Fruit fly (Drosophila melanogaster) whole organism, embryonic: ENCODE results near the gene CG5196.

Source experiments
- Abd-B ChIP-seq: fragments of 200-800 bp; sonication (Bioruptor generic); optimal IDR thresholded peaks from 2 replicates; lab custom pipeline; 2018; ENCODE audit warnings: missing biosample characterization, mild to moderate bottlenecking, missing genetic modification characterization, moderate library complexity
- CG10209 ChIP-seq: fragments of 200-800 bp; sonication (Bioruptor generic); optimal IDR thresholded peaks from 3 replicates; lab custom pipeline; 2017; ENCODE audit warnings: missing biosample characterization, mild to moderate bottlenecking, missing genetic modification characterization, missing genetic modification reagents
- CG10543 ChIP-seq: fragments of 200-800 bp; sonication (Bioruptor generic); optimal IDR thresholded peaks from 3 replicates; lab custom pipeline; 2017; ENCODE audit warnings: missing biosample characterization, mild to moderate bottlenecking, missing genetic modification characterization, moderate library complexity
- CG12769 ChIP-seq: fragments of 200-800 bp; sonication (Bioruptor generic); optimal IDR thresholded peaks from 2 replicates; lab custom pipeline; 2019; ENCODE audit warnings: missing biosample characterization, mild to moderate bottlenecking, missing genetic modification characterization, moderate library complexity
- CG13123 ChIP-seq: fragments of 200-800 bp; sonication (Bioruptor generic); optimal IDR thresholded peaks from 2 replicates; lab custom pipeline; 2016; ENCODE audit warnings: missing biosample characterization, missing genetic modification characterization
- CG15514 ChIP-seq: fragments of 200-800 bp; sonication (Bioruptor generic); optimal IDR thresholded peaks from 3 replicates; lab custom pipeline; 2017; ENCODE audit warnings: missing biosample characterization, missing genetic modification characterization, mild to moderate bottlenecking, moderate library complexity, missing genetic modification reagents
- CG30403 ChIP-seq: fragments of 200-800 bp; sonication (Bioruptor generic); optimal IDR thresholded peaks from 3 replicates; lab custom pipeline; 2016; ENCODE audit warnings: missing biosample characterization, missing genetic modification characterization
- CG31365 ChIP-seq: fragments of 200-800 bp; sonication (Bioruptor generic); optimal IDR thresholded peaks from 2 replicates; lab custom pipeline; 2018; ENCODE audit warnings: missing biosample characterization, mild to moderate bottlenecking, missing genetic modification characterization
- CG34376 ChIP-seq: fragments of 200-800 bp; sonication (Bioruptor generic); optimal IDR thresholded peaks from 2 replicates; lab custom pipeline; 2018; ENCODE audit warnings: missing biosample characterization, mild to moderate bottlenecking, missing genetic modification characterization
- CG7271 ChIP-seq: fragments of 200-800 bp; sonication (Bioruptor generic); optimal IDR thresholded peaks from 2 replicates; lab custom pipeline; 2018; ENCODE audit warnings: missing biosample characterization, mild to moderate bottlenecking, missing genetic modification characterization, moderate library complexity
- CG7556 ChIP-seq: fragments of 200-800 bp; sonication (Bioruptor generic); optimal IDR thresholded peaks from 2 replicates; lab custom pipeline; 2017; ENCODE audit warnings: missing biosample characterization, mild to moderate bottlenecking, missing genetic modification characterization
- CG8290 ChIP-seq, 3 experiments: fragments of 200-800 bp; sonication (Bioruptor generic); optimal IDR thresholded peaks; 2 replicates each; lab custom pipeline; 2016 to 2019; ENCODE audit warnings: missing biosample characterization in 3 of 3, missing genetic modification characterization in 3 of 3, mild to moderate bottlenecking in 2 of 3, moderate library complexity in 1 of 3
- D19A ChIP-seq: fragments of 200-800 bp; optimal IDR thresholded peaks from 3 replicates; lab custom pipeline; 2019; ENCODE audit warnings: missing biosample characterization, mild to moderate bottlenecking, missing genetic modification characterization, moderate library complexity
- Dad ChIP-seq: fragments of 200-800 bp; sonication (Bioruptor generic); optimal IDR thresholded peaks from 3 replicates; lab custom pipeline; 2016; ENCODE audit warnings: missing biosample characterization, missing genetic modification characterization
- Doc3 ChIP-seq: fragments of 200-800 bp; sonication (Bioruptor generic); IDR thresholded peaks from 3 replicates; pipeline ENCODE4 v1.3.6; 2022; ENCODE audit warnings: missing biosample characterization, missing genetic modification characterization; ENCODE audit not compliant: partially characterized antibody
- Dp ChIP-seq: fragments of 200-800 bp; sonication (Bioruptor generic); optimal IDR thresholded peaks from 2 replicates; lab custom pipeline; 2018; ENCODE audit warnings: missing biosample characterization, mild to moderate bottlenecking, missing genetic modification characterization, moderate library complexity
- Drgx ChIP-seq: fragments of 200-800 bp; sonication (Bioruptor generic); IDR thresholded peaks from 2 replicates; pipeline ENCODE4 v1.3.6; 2022; ENCODE audit warnings: missing biosample characterization, missing genetic modification characterization
- HmgD ChIP-seq: fragments of 200-800 bp; sonication (Bioruptor generic); optimal IDR thresholded peaks from 3 replicates; lab custom pipeline; 2016; ENCODE audit warnings: missing biosample characterization, missing genetic modification characterization
- Hr51 ChIP-seq, 2 experiments: fragments of 200-800 bp; sonication (Bioruptor generic); optimal IDR thresholded peaks; 2 replicates in 1 of 2; 3 replicates in 1 of 2; lab custom pipeline; 2016 to 2018; ENCODE audit warnings: missing biosample characterization in 2 of 2, missing genetic modification characterization in 2 of 2, mild to moderate bottlenecking in 1 of 2, moderate library complexity in 1 of 2
- Hsf ChIP-seq: fragments of 200-800 bp; sonication (Bioruptor generic); optimal IDR thresholded peaks from 3 replicates; lab custom pipeline; 2016; ENCODE audit warnings: missing biosample characterization, missing genetic modification characterization
- MBD-R2 ChIP-seq: fragments of 200-800 bp; sonication (Bioruptor generic); IDR thresholded peaks from 2 replicates; pipeline ENCODE4 v1.3.6; 2022; ENCODE audit warnings: missing biosample characterization, missing genetic modification characterization
- Med ChIP-seq: fragments of 200-800 bp; sonication (Bioruptor generic); peaks from one replicate; lab custom pipeline; 2016; ENCODE audit warnings: missing biosample characterization, missing genetic modification characterization, mild to moderate bottlenecking, inconsistent platforms, moderate library complexity
- Nf-YA ChIP-seq: fragments of 200-800 bp; sonication (Bioruptor generic); IDR thresholded peaks from 2 replicates; pipeline ENCODE4 v1.3.6; 2022; ENCODE audit warnings: missing biosample characterization, missing genetic modification characterization
- Nf-YC ChIP-seq: fragments of 200-800 bp; optimal IDR thresholded peaks from 3 replicates; lab custom pipeline; 2019; ENCODE audit warnings: missing biosample characterization, mild to moderate bottlenecking, missing genetic modification characterization, moderate library complexity
- Pdp1 ChIP-seq, 2 experiments: fragments of 200-800 bp; sonication (Bioruptor generic); optimal IDR thresholded peaks; 3 replicates each; lab custom pipeline; 2016; ENCODE audit warnings: missing biosample characterization in 2 of 2, missing genetic modification characterization in 2 of 2, mild to moderate bottlenecking in 1 of 2, moderate library complexity in 1 of 2
- Ravus ChIP-seq: fragments of 200-800 bp; sonication (Bioruptor generic); IDR thresholded peaks from 2 replicates; pipeline ENCODE4 v1.3.6; 2022; ENCODE audit warnings: missing biosample characterization, missing genetic modification characterization
- Scr ChIP-seq: fragments of 200-800 bp; sonication (Bioruptor generic); IDR thresholded peaks from 2 replicates; pipeline ENCODE4 v1.3.6; 2022; ENCODE audit warnings: missing biosample characterization, missing genetic modification characterization; ENCODE audit not compliant: partially characterized antibody
- Vsx1 ChIP-seq: fragments of 200-800 bp; sonication (Bioruptor generic); optimal IDR thresholded peaks from 2 replicates; lab custom pipeline; 2017; ENCODE audit warnings: missing biosample characterization, mild to moderate bottlenecking, missing genetic modification characterization, missing genetic modification reagents
- amos ChIP-seq: fragments of 200-800 bp; sonication (Bioruptor generic); IDR thresholded peaks from 2 replicates; pipeline ENCODE4 v1.3.6; 2022; ENCODE audit warnings: missing biosample characterization, missing genetic modification characterization; ENCODE audit not compliant: partially characterized antibody
- ara ChIP-seq: fragments of 200-800 bp; sonication (Bioruptor generic); IDR thresholded peaks from 2 replicates; pipeline ENCODE4 v1.3.6; 2022; ENCODE audit warnings: missing biosample characterization, missing genetic modification characterization
- chif ChIP-seq, 2 experiments: fragments of 200-800 bp; sonication (Bioruptor generic); optimal IDR thresholded peaks; 3 replicates each; lab custom pipeline; 2016; ENCODE audit warnings: missing biosample characterization in 2 of 2, missing genetic modification characterization in 2 of 2
- croc ChIP-seq: fragments of 200-800 bp; sonication (Bioruptor generic); conservative IDR thresholded peaks from 3 replicates; pipeline ENCODE4 v1.3.6; 2022; ENCODE audit warnings: missing biosample characterization, missing genetic modification characterization
- disco-r ChIP-seq: fragments of 200-800 bp; sonication (Bioruptor generic); optimal IDR thresholded peaks from 2 replicates; lab custom pipeline; 2016; ENCODE audit warnings: missing biosample characterization, missing genetic modification characterization
- dm ChIP-seq: fragments of 200-800 bp; sonication (Bioruptor generic); optimal IDR thresholded peaks from 3 replicates; lab custom pipeline; 2016; ENCODE audit warnings: missing biosample characterization, missing genetic modification characterization
- gfzf ChIP-seq: fragments of 200-800 bp; sonication (Bioruptor generic); optimal IDR thresholded peaks from 2 replicates; lab custom pipeline; 2016; ENCODE audit warnings: missing biosample characterization, mild to moderate bottlenecking, missing genetic modification characterization, moderate library complexity
- gsb-n ChIP-seq: fragments of 200-800 bp; sonication (Bioruptor generic); optimal IDR thresholded peaks from 3 replicates; lab custom pipeline; 2018; ENCODE audit warnings: missing biosample characterization, mild to moderate bottlenecking, missing genetic modification characterization
- hbn ChIP-seq: fragments of 200-800 bp; sonication (Bioruptor generic); IDR thresholded peaks from 2 replicates; pipeline ENCODE4 v1.3.6; 2022; ENCODE audit warnings: missing biosample characterization, missing genetic modification characterization; ENCODE audit not compliant: partially characterized antibody
- inv ChIP-seq: fragments of 200-800 bp; sonication (Bioruptor generic); IDR thresholded peaks from 2 replicates; pipeline ENCODE4 v1.3.6; 2022; ENCODE audit warnings: missing biosample characterization, missing genetic modification characterization; ENCODE audit not compliant: partially characterized antibody
- knrl ChIP-seq: fragments of 200-800 bp; sonication (Bioruptor generic); IDR thresholded peaks from 3 replicates; pipeline ENCODE4 v1.3.6; 2022; ENCODE audit warnings: missing biosample characterization, missing genetic modification characterization; ENCODE audit not compliant: partially characterized antibody
- mam ChIP-seq: fragments of 200-800 bp; sonication (Bioruptor generic); optimal IDR thresholded peaks from 3 replicates; lab custom pipeline; 2016; ENCODE audit warnings: missing biosample characterization, missing genetic modification characterization
- stwl ChIP-seq: fragments of 200-800 bp; sonication (Bioruptor generic); optimal IDR thresholded peaks from 3 replicates; lab custom pipeline; 2018; ENCODE audit warnings: missing biosample characterization, mild to moderate bottlenecking, missing genetic modification characterization, moderate library complexity
- ttk ChIP-seq: fragments of 200-800 bp; sonication (Bioruptor generic); IDR thresholded peaks from 2 replicates; pipeline ENCODE4 v2.1.2; 2022; ENCODE audit warnings: missing biosample characterization, missing genetic modification characterization
- tup ChIP-seq: fragments of 200-800 bp; sonication (Bioruptor generic); optimal IDR thresholded peaks from 2 replicates; lab custom pipeline; 2016; ENCODE audit warnings: missing biosample characterization, mild to moderate bottlenecking, missing genetic modification characterization, moderate library complexity
- vvl ChIP-seq: fragments of 200-800 bp; sonication (Bioruptor generic); IDR thresholded peaks from 2 replicates; pipeline ENCODE4 v1.3.6; 2022; ENCODE audit warnings: missing biosample characterization, missing genetic modification characterization
- z ChIP-seq: fragments of 200-800 bp; sonication (Bioruptor generic); IDR thresholded peaks from 3 replicates; pipeline ENCODE4 v1.3.6; 2022; ENCODE audit warnings: missing biosample characterization, missing genetic modification characterization
- zen ChIP-seq: fragments of 200-800 bp; sonication (Bioruptor generic); optimal IDR thresholded peaks from 3 replicates; lab custom pipeline; 2018; ENCODE audit warnings: missing biosample characterization, mild to moderate bottlenecking, missing genetic modification characterization, moderate library complexity

CG5196 gene

DNA sequence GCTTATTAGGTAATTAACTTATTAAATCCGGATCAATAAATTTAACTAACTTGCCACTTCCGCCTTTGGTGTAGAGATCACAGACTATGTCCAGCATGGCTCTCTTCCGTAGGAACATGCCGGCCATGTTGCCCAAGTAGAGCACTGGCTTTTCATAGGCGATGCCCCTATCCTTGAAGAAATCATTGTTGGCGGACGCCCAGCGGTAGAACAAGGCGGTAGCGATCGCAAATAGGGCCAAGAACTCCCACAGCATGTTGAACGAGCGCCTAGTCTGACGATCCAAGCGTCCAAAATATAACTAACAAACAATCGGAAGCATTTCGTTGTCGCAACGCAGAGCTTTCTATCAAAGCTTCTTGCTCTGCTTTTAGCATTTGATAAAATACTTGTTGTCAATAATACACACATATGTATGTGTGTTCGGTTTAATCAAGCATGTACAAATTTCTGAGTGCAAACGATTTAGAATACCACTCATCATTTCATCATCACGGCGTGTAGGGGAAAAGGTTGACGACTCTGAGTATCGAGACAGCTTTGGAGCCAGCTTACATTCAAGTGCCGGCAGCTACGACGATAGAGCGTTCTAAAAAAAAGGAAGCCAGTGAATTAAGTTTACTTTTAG lies 9.4 kb upstream of the CG5196 start, which contains the start of gene Cyp9f3 (continued):
- TF ChIP-seq Abd-B (GFP tag; lab: Kevin White, UChicago) = no peak
- no peak for TF ChIP-seq Vsx1
- no peak for TF ChIP-seq dm
- no peak for TF ChIP-seq CG31365 (tag; lab: Kevin White, UChicago)
- no peak for TF ChIP-seq Scr (GFP tag; lab: Robert Waterston, UW)
- no peak for TF ChIP-seq Ravus (GFP tag; lab: Robert Waterston, UW)
- TF ChIP-seq z = peak; percentile 88
- peak; percentile 79 for TF ChIP-seq CG10543 (GFP tag; lab: Kevin White, UChicago)

DNA sequence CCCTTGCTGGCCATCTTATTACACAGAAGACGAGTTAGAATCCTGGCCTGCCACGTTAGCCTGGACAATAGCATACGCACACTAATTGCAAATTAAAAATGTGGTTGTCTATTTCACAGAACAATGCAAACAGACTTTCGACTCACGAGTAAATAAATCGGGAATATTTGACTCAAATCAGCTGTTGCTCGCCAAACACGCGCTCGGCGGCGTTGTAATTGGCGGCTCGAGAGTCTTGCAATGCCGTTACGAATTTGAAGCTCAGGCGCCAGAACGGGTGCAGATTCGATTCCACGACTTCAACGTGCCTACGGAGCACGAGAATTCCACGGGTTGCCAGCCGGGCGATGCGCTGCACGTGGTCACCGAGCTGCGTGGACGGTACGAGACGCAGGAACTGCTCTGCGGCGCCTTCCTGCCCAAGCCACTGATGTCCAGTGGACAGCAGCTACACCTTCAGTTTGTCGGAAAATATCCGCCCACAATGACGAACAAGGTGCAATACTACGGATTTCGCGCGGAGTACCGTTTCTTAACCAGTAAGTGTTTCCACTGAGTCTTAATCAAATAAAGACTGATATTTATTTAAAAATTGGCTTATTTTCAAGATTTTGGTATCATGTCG lies 6.3 kb upstream of the CG5196 start, which contains the start of gene DNAlig3:
DNAlig3 (minus strand) TSS at position 168 of the 625 bp plus-strand sequence.
- TF ChIP-seq CG8290 (GFP tag; optimal IDR thresholded peaks at IDR 0.05; lab: Kevin White, UChicago) (no peak), CG8290 (tag; optimal IDR thresholded peaks at IDR 0.05; lab: Kevin White, UChicago) (peak in 1 of 2 experiments; percentile 40), Doc3 (GFP tag; lab: Robert Waterston, UW) (peak; percentile 61; the same call in 1 of the 3 replicates), D19A (tag; lab: Kevin White, UChicago) (no peak), tup (GFP tag; lab: Kevin White, UChicago) (no peak), zen (tag; lab: Kevin White, UChicago) (peak; percentile 17), CG13123 (no peak), disco-r (GFP tag; lab: Kevin White, UChicago) (no peak), ttk (GFP tag; lab: Robert Waterston, UW) (no peak), hbn (GFP tag; lab: Robert Waterston, UW) (peak; percentile 48), croc (GFP tag; lab: Robert Waterston, UW) (no peak), CG34376 (peak; percentile 44), CG15514 (peak; percentile 79), Med (GFP tag; lab: Kevin White, UChicago) (peak; percentile 42), knrl (GFP tag; lab: Robert Waterston, UW) (0 out of 3 replicates have a peak, but pooled peaks have one; percentile 28), CG10209 (GFP tag; lab: Kevin White, UChicago) (no peak), ara (no peak), CG7271 (tag; lab: Kevin White, UChicago) (no peak), Nf-YA (GFP tag; lab: Robert Waterston, UW) (peak; percentile 23; the same call in 1 of the 2 replicates), Pdp1 (GFP tag; optimal IDR thresholded peaks at IDR 0.05; lab: Kevin White, UChicago) (peak in 1 of 2 experiments; percentile 10), Drgx (peak; percentile 49; the same call in 1 of the 2 replicates), CG12769 (tag; lab: Kevin White, UChicago) (peak; percentile 83), amos (peak; percentile 52; the same call in 1 of the 2 replicates), CG7556 (GFP tag; lab: Kevin White, UChicago) (no peak), gsb-n (tag; lab: Kevin White, UChicago) (no peak), MBD-R2 (peak; percentile 76), vvl (GFP tag; lab: Robert Waterston, UW) (no peak), CG30403 (no peak), inv (GFP tag; lab: Robert Waterston, UW) (peak; percentile 25; the same call in 1 of the 2 replicates), gfzf (GFP tag; lab: Kevin White, UChicago) (peak; percentile 27), stwl (tag; lab: Kevin White, UChicago) (peak; percentile 64), mam (GFP tag; lab: Kevin White, UChicago) (no peak), Hr51 (GFP tag; optimal IDR thresholded peaks at IDR 0.05; lab: Kevin White, UChicago) (no peak), Dad (GFP tag; lab: Kevin White, UChicago) (no peak), Nf-YC (no peak), HmgD (GFP tag; lab: Kevin White, UChicago) (peak; percentile 8), Dp (GFP tag; lab: Kevin White, UChicago) (peak; percentile 86), Hsf (no peak), chif (GFP tag; optimal IDR thresholded peaks at IDR 0.05; lab: Kevin White, UChicago) (no peak)
